Worm (Caenorhabditis elegans): ENCODE results near the gene B0218.7.

ce11 chrIV:8199824-8200223 lies 34.0 kb upstream of the B0218.7 start:
- TF ChIP-seq nhr-77 (tag; optimal IDR thresholded peaks at IDR 0.05) (peak; percentile 50), gei-8 (GFP tag; optimal IDR thresholded peaks at IDR 0.05) (no peak), nhr-41 (GFP tag; IDR thresholded peaks at IDR 0.05) (no peak)
